Worm (Caenorhabditis elegans): Measurements from ENCODE around the gene sox-4.

ce11 chrX:3488074-3488688, 20.6 kb downstream of the sox-4 start:
- TF ChIP-seq ztf-29 (GFP tag; IDR thresholded peaks at IDR 0.05) (no peak), ref-1 (GFP tag; conservative IDR thresholded peaks at IDR 0.05) (no peak), ztf-23 (GFP tag; IDR thresholded peaks at IDR 0.05) (no peak), klf-2 (GFP tag; conservative IDR thresholded peaks at IDR 0.05) (no peak), cog-1 (tag; optimal IDR thresholded peaks at IDR 0.05) (no peak), flt-1 (GFP tag; IDR thresholded peaks at IDR 0.05) (no peak), T22C8.4 (GFP tag; IDR thresholded peaks at IDR 0.05) (no peak)

Measured in whole organism, midembryonic.